Fruit fly (Drosophila melanogaster) whole organism, embryonic: ENCODE data around the gene CG10702.
A peak's percentile ranks its signal among the peaks of the same experiment; 100 is the strongest.

Experiments
- Antp ChIP-seq: fragments of 200-800 bp; sonication (Bioruptor generic); optimal IDR thresholded peaks from 3 replicates; lab custom pipeline; 2016; ENCODE audit warnings: missing biosample characterization, missing genetic modification characterization
- Awh ChIP-seq: fragments of 200-800 bp; sonication (Bioruptor generic); IDR thresholded peaks from 2 replicates; pipeline ENCODE4, ENCODE4 v1.3.6; 2022; ENCODE audit warnings: missing biosample characterization, missing genetic modification characterization
- CG10147 ChIP-seq: fragments of 200-800 bp; sonication (Bioruptor generic); optimal IDR thresholded peaks from 2 replicates; lab custom pipeline; 2019; ENCODE audit warnings: missing biosample characterization, mild to moderate bottlenecking, missing genetic modification characterization, moderate library complexity
- CG10543 ChIP-seq: fragments of 200-800 bp; sonication (Bioruptor generic); optimal IDR thresholded peaks from 3 replicates; lab custom pipeline; 2017; ENCODE audit warnings: missing biosample characterization, mild to moderate bottlenecking, missing genetic modification characterization, moderate library complexity
- CG10959 ChIP-seq: fragments of 200-800 bp; sonication (Bioruptor generic); IDR thresholded peaks from 2 replicates; pipeline ENCODE4 v1.3.6; 2022; ENCODE audit warnings: missing biosample characterization, missing genetic modification characterization
- CG12236 ChIP-seq: fragments of 200-800 bp; sonication (Bioruptor generic); optimal IDR thresholded peaks from 2 replicates; lab custom pipeline; 2016; ENCODE audit warnings: missing biosample characterization, missing genetic modification characterization
- CG13296 ChIP-seq: fragments of 200-800 bp; sonication (Bioruptor generic); optimal IDR thresholded peaks from 3 replicates; lab custom pipeline; 2018; ENCODE audit warnings: missing biosample characterization, mild to moderate bottlenecking, missing genetic modification characterization
- CG13775 ChIP-seq: fragments of 200-800 bp; sonication (Bioruptor generic); optimal IDR thresholded peaks from 3 replicates; lab custom pipeline; 2017; ENCODE audit warnings: missing biosample characterization, mild to moderate bottlenecking, missing genetic modification characterization
- CG14860 ChIP-seq: fragments of 200-800 bp; sonication (Bioruptor generic); IDR thresholded peaks from 3 replicates; pipeline ENCODE4 v1.3.6; 2022; ENCODE audit warnings: missing biosample characterization, missing genetic modification characterization; ENCODE audit not compliant: partially characterized antibody
- CG1602 ChIP-seq: fragments of 200-800 bp; sonication (Bioruptor generic); optimal IDR thresholded peaks from 3 replicates; lab custom pipeline; 2016; ENCODE audit warnings: missing biosample characterization, missing genetic modification characterization
- CG17568 ChIP-seq: fragments of 200-800 bp; sonication (Bioruptor generic); optimal IDR thresholded peaks from 2 replicates; lab custom pipeline; 2018; ENCODE audit warnings: missing biosample characterization, mild to moderate bottlenecking, missing genetic modification characterization, moderate library complexity
- CG4707 ChIP-seq: fragments of 200-800 bp; sonication (Bioruptor generic); optimal IDR thresholded peaks from 2 replicates; lab custom pipeline; 2018; ENCODE audit warnings: missing biosample characterization, mild to moderate bottlenecking, missing genetic modification characterization, moderate library complexity
- CG4820 ChIP-seq: fragments of 200-800 bp; sonication (Bioruptor generic); optimal IDR thresholded peaks from 3 replicates; lab custom pipeline; 2016; ENCODE audit warnings: missing biosample characterization, missing genetic modification characterization
- CG7357 ChIP-seq: fragments of 200-800 bp; sonication (Bioruptor generic); IDR thresholded peaks from 3 replicates; pipeline ENCODE4 v1.3.6; 2022; ENCODE audit warnings: missing biosample characterization, missing genetic modification characterization
- CG7786 ChIP-seq: fragments of 200-800 bp; sonication (Bioruptor generic); optimal IDR thresholded peaks from 2 replicates; lab custom pipeline; 2016; ENCODE audit warnings: missing biosample characterization, missing genetic modification characterization
- CG8359 ChIP-seq: fragments of 200-800 bp; sonication (Bioruptor generic); optimal IDR thresholded peaks from 2 replicates; lab custom pipeline; 2017; ENCODE audit warnings: missing biosample characterization, mild to moderate bottlenecking, missing genetic modification characterization, borderline replicate concordance
- Camta ChIP-seq: fragments of 200-800 bp; sonication (Bioruptor generic); optimal IDR thresholded peaks from 2 replicates; lab custom pipeline; 2016; ENCODE audit warnings: missing biosample characterization, missing genetic modification characterization
- Dbx ChIP-seq: fragments of 200-800 bp; sonication (Bioruptor generic); IDR thresholded peaks from 3 replicates; pipeline ENCODE4 v1.3.6; 2022; ENCODE audit warnings: missing biosample characterization, missing genetic modification characterization
- E2f2 ChIP-seq: fragments of 200-800 bp; sonication (Bioruptor generic); IDR thresholded peaks from 2 replicates; pipeline ENCODE4 v1.3.6; 2022; ENCODE audit warnings: missing biosample characterization, missing genetic modification characterization
- ERR ChIP-seq: fragments of 200-800 bp; sonication (Bioruptor generic); optimal IDR thresholded peaks from 2 replicates; lab custom pipeline; 2016; ENCODE audit warnings: missing biosample characterization, missing genetic modification characterization
- GATAe ChIP-seq: fragments of 200-800 bp; sonication (Bioruptor generic); conservative IDR thresholded peaks from 2 replicates; pipeline ENCODE4 v1.3.6; 2022; ENCODE audit warnings: missing biosample characterization, missing genetic modification characterization
- H2.0 ChIP-seq: fragments of 200-800 bp; sonication (Bioruptor generic); IDR thresholded peaks from 2 replicates; pipeline ENCODE4 v1.3.6; 2022; ENCODE audit warnings: missing biosample characterization, missing genetic modification characterization
- HHEX ChIP-seq: fragments of 200-800 bp; sonication (Bioruptor generic); optimal IDR thresholded peaks from 3 replicates; lab custom pipeline; 2017; ENCODE audit warnings: missing biosample characterization, mild to moderate bottlenecking, missing genetic modification characterization, missing genetic modification reagents
- Hmx ChIP-seq: fragments of 200-800 bp; sonication (Bioruptor generic); optimal IDR thresholded peaks from 2 replicates; lab custom pipeline; 2016; ENCODE audit warnings: missing biosample characterization, missing genetic modification characterization
- Hr78 ChIP-seq, 2 experiments: fragments of 200-800 bp in 1 of 2; fragments of >200 bp in 1 of 2; sonication (Bioruptor generic) in 1 of 2; optimal IDR thresholded peaks; 2 replicates each; lab custom pipeline; 2017 to 2019; ENCODE audit warnings: missing biosample characterization in 2 of 2, missing genetic modification characterization in 2 of 2, mild to moderate bottlenecking in 1 of 2, moderate library complexity in 1 of 2
- Hsf ChIP-seq: fragments of 200-800 bp; sonication (Bioruptor generic); optimal IDR thresholded peaks from 3 replicates; lab custom pipeline; 2016; ENCODE audit warnings: missing biosample characterization, missing genetic modification characterization
- Lhr ChIP-seq: fragments of 200-800 bp; sonication (Bioruptor generic); optimal IDR thresholded peaks from 3 replicates; lab custom pipeline; 2017; ENCODE audit warnings: mild to moderate bottlenecking, missing biosample characterization, missing genetic modification reagents, missing genetic modification characterization
- NC2β ChIP-seq: fragments of 200-800 bp; sonication (Bioruptor generic); optimal IDR thresholded peaks from 2 replicates; lab custom pipeline; 2016; ENCODE audit warnings: missing biosample characterization, missing genetic modification characterization
- Nf-YB ChIP-seq: fragments of 200-800 bp; sonication (Bioruptor generic); optimal IDR thresholded peaks from 3 replicates; lab custom pipeline; 2019; ENCODE audit warnings: missing biosample characterization, mild to moderate bottlenecking, missing genetic modification characterization, moderate library complexity
- Optix ChIP-seq: fragments of 200-800 bp; sonication (Bioruptor generic); IDR thresholded peaks from 3 replicates; pipeline ENCODE4 v1.3.6; 2022; ENCODE audit warnings: missing biosample characterization, missing genetic modification characterization
- Poxn ChIP-seq: fragments of 200-800 bp; sonication (Bioruptor generic); IDR thresholded peaks from 2 replicates; pipeline ENCODE4 v1.3.6; 2022; ENCODE audit warnings: missing biosample characterization, missing genetic modification characterization
- Sry-β ChIP-seq: fragments of 200-800 bp; sonication (Bioruptor generic); optimal IDR thresholded peaks from 2 replicates; lab custom pipeline; 2018; ENCODE audit warnings: missing biosample characterization, mild to moderate bottlenecking, missing genetic modification characterization, moderate library complexity
- Ssrp ChIP-seq: fragments of 200-800 bp; sonication (Bioruptor generic); optimal IDR thresholded peaks from 2 replicates; lab custom pipeline; 2018; ENCODE audit warnings: missing biosample characterization, mild to moderate bottlenecking, missing genetic modification characterization, moderate library complexity
- br ChIP-seq: fragments of >200 bp; optimal IDR thresholded peaks from 2 replicates; lab custom pipeline; 2017
- eyg ChIP-seq: fragments of 200-800 bp; sonication (Bioruptor generic); optimal IDR thresholded peaks from 3 replicates; lab custom pipeline; 2016; ENCODE audit warnings: missing biosample characterization, missing genetic modification characterization
- gt ChIP-seq: fragments of 200-800 bp; sonication (Bioruptor generic); IDR thresholded peaks from 2 replicates; pipeline ENCODE4 v1.3.6; 2022; ENCODE audit warnings: missing biosample characterization, missing genetic modification characterization
- insv ChIP-seq, 2 experiments: fragments of 200-800 bp; sonication (Bioruptor generic); optimal IDR thresholded peaks; 3 replicates each; lab custom pipeline; 2016 to 2018; ENCODE audit warnings: missing biosample characterization in 2 of 2, missing genetic modification characterization in 2 of 2
- mam ChIP-seq: fragments of 200-800 bp; sonication (Bioruptor generic); optimal IDR thresholded peaks from 3 replicates; lab custom pipeline; 2016; ENCODE audit warnings: missing biosample characterization, missing genetic modification characterization
- pho ChIP-seq: fragments of 200-800 bp; sonication (Bioruptor generic); optimal IDR thresholded peaks from 2 replicates; lab custom pipeline; 2016; ENCODE audit warnings: missing biosample characterization, missing genetic modification characterization
- schlank ChIP-seq: fragments of 200-800 bp; sonication (Bioruptor generic); optimal IDR thresholded peaks from 2 replicates; lab custom pipeline; 2018; ENCODE audit warnings: missing biosample characterization, mild to moderate bottlenecking, missing genetic modification characterization
- sisA ChIP-seq: fragments of 200-800 bp; sonication (Bioruptor generic); IDR thresholded peaks from 2 replicates; pipeline ENCODE4 v1.3.6; 2022; ENCODE audit warnings: missing biosample characterization, missing genetic modification characterization
- stwl ChIP-seq: fragments of 200-800 bp; sonication (Bioruptor generic); optimal IDR thresholded peaks from 3 replicates; lab custom pipeline; 2018; ENCODE audit warnings: missing biosample characterization, mild to moderate bottlenecking, missing genetic modification characterization, moderate library complexity
- tap ChIP-seq: fragments of 200-800 bp; optimal IDR thresholded peaks from 3 replicates; lab custom pipeline; 2019; ENCODE audit warnings: missing biosample characterization, mild to moderate bottlenecking, missing genetic modification characterization, moderate library complexity
- tll ChIP-seq, 2 experiments: fragments of 200-800 bp in 1 of 2; fragments of >200 bp in 1 of 2; sonication (Bioruptor generic) in 1 of 2; optimal IDR thresholded peaks; 2 replicates each; lab custom pipeline; 2017 to 2019; ENCODE audit warnings: missing biosample characterization in 2 of 2, missing genetic modification characterization in 2 of 2, mild to moderate bottlenecking in 1 of 2, moderate library complexity in 1 of 2
- twi ChIP-seq: fragments of 200-800 bp; optimal IDR thresholded peaks from 2 replicates; lab custom pipeline; 2019; ENCODE audit warnings: missing biosample characterization, mild to moderate bottlenecking, missing genetic modification characterization, moderate library complexity
- unc-4 ChIP-seq: fragments of 200-800 bp; sonication (Bioruptor generic); IDR thresholded peaks from 2 replicates; pipeline ENCODE4 v1.3.6; 2022; ENCODE audit warnings: missing biosample characterization, missing genetic modification characterization; ENCODE audit not compliant: partially characterized antibody
- vvl ChIP-seq: fragments of 200-800 bp; sonication (Bioruptor generic); IDR thresholded peaks from 2 replicates; pipeline ENCODE4 v1.3.6; 2022; ENCODE audit warnings: missing biosample characterization, missing genetic modification characterization
- wdn ChIP-seq: fragments of 200-800 bp; sonication (Bioruptor generic); IDR thresholded peaks from 2 replicates; pipeline ENCODE4 v1.3.6; 2022; ENCODE audit warnings: missing biosample characterization, missing genetic modification characterization
- wek ChIP-seq: fragments of 200-800 bp; sonication (Bioruptor generic); optimal IDR thresholded peaks from 3 replicates; lab custom pipeline; 2018; ENCODE audit warnings: missing biosample characterization, mild to moderate bottlenecking, missing genetic modification characterization, moderate library complexity
- z ChIP-seq: fragments of 200-800 bp; sonication (Bioruptor generic); IDR thresholded peaks from 3 replicates; pipeline ENCODE4 v1.3.6; 2022; ENCODE audit warnings: missing biosample characterization, missing genetic modification characterization

CG10702 gene

dm6 chr2L:19045111-19045560 is 24.5 kb downstream of the CG10702 start, which contains the start of the genes Ttc19 and Acn (continued):
- TF ChIP-seq CG4820 (GFP tag; lab: Kevin White, UChicago) (peak; percentile 80), mam (peak; percentile 93), Awh (GFP tag; lab: Robert Waterston, UW) (peak; percentile 72), CG8359 (GFP tag; lab: Kevin White, UChicago) (peak; percentile 59), NC2β (GFP tag; lab: Kevin White, UChicago) (peak; percentile 86), CG4707 (peak; percentile 25), CG10543 (GFP tag; lab: Kevin White, UChicago) (peak; percentile 88), schlank (peak; percentile 62), insv (GFP tag; optimal IDR thresholded peaks at IDR 0.05; lab: Kevin White, UChicago) (peak in 1 of 2 experiments; percentile 66), unc-4 (GFP tag; lab: Robert Waterston, UW) (peak; percentile 92), CG13775 (GFP tag; lab: Kevin White, UChicago) (peak; percentile 91), stwl (peak; percentile 82), Optix (GFP tag; lab: Robert Waterston, UW) (peak; percentile 66; the same call in 2 of the 3 replicates), CG12236 (peak; percentile 86), ERR (GFP tag; lab: Kevin White, UChicago) (peak; percentile 73), Antp (GFP tag; lab: Kevin White, UChicago) (peak; percentile 88), Poxn (GFP tag; lab: Robert Waterston, UW) (0 out of 2 replicates have a peak, but pooled peaks have one; percentile 44), CG7357 (GFP tag; lab: Robert Waterston, UW) (peak; percentile 49; the same call in 1 of the 3 replicates), CG10147 (GFP tag; lab: Kevin White, UChicago) (peak; percentile 84), Lhr (GFP tag; lab: Kevin White, UChicago) (peak; percentile 51), gt (GFP tag; lab: Robert Waterston, UW) (0 out of 2 replicates have a peak, but pooled peaks have one; percentile 40), H2.0 (peak; percentile 84), CG10959 (peak; percentile 74), wdn (peak; percentile 83), pho (GFP tag; lab: Kevin White, UChicago) (peak; percentile 91), Nf-YB (GFP tag; lab: Kevin White, UChicago) (peak; percentile 53), Hmx (GFP tag; lab: Kevin White, UChicago) (peak; percentile 72), GATAe (peak; percentile 42; the same call in 1 of the 2 replicates), CG1602 (GFP tag; lab: Kevin White, UChicago) (peak; percentile 83), eyg (GFP tag; lab: Kevin White, UChicago) (peak; percentile 88), tll (GFP tag; optimal IDR thresholded peaks at IDR 0.05; lab: Kevin White, UChicago) (no peak), Dbx (GFP tag; lab: Robert Waterston, UW) (peak; percentile 90), z (GFP tag; lab: Robert Waterston, UW) (no peak), CG13296 (GFP tag; lab: Kevin White, UChicago) (peak; percentile 75), wek (GFP tag; lab: Kevin White, UChicago) (peak; percentile 76), tap (peak; percentile 63), Sry-β (GFP tag; lab: Kevin White, UChicago) (no peak), HHEX (peak; percentile 57), twi (peak; percentile 60), CG17568 (GFP tag; lab: Kevin White, UChicago) (no peak), E2f2 (peak; percentile 71), sisA (GFP tag; lab: Robert Waterston, UW) (peak; percentile 84), CG14860 (GFP tag; lab: Robert Waterston, UW) (peak; percentile 96), vvl (peak; percentile 92), Hr78 (GFP tag; optimal IDR thresholded peaks at IDR 0.05; lab: Kevin White, UChicago) (no peak), Hsf (GFP tag; lab: Kevin White, UChicago) (peak; percentile 91), Ssrp (tag; lab: Kevin White, UChicago) (peak; percentile 78), br (lab: Kevin White, UChicago) (no peak), CG7786 (GFP tag; lab: Kevin White, UChicago) (peak; percentile 91), Camta (peak; percentile 89)
